Worm (Caenorhabditis elegans): ENCODE data around the gene nhr-119.

DNA sequence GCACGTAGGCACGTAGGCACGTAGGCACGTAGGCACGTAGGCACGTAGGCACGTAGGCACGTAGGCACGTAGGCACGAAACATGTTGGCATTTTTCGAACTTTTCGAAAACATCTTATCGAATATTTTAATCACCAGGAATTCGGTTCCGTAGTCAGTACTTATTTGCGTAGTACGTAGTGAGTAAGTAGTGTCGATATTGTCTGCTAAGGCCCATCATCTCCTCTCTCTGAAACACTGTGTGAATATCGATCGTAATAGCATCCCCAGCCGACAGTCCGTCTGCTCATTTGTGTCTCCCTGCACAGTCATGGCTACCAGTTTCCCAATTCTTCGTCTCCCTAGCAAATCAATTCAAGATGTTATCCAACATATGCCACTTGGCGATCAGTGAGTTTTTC lies 38.3 kb downstream of the nhr-119 start, which contains the start of gene fbxb-106:
- no peak for TF ChIP-seq ztf-29 (GFP tag; IDR thresholded peaks at IDR 0.05)
- TF ChIP-seq flt-1 (GFP tag; IDR thresholded peaks at IDR 0.05) = no peak
- no peak for TF ChIP-seq tab-1 (GFP tag; IDR thresholded peaks at IDR 0.05)
- TF ChIP-seq med-1 (GFP tag; optimal IDR thresholded peaks at IDR 0.05; ENCODE audit: insufficient read depth) = no peak
